Worm (Caenorhabditis elegans) whole organism, L4/young adult: ENCODE measurements around the gene hlh-8.

ENCODE experiments used
- W03F9.2 ChIP-seq: fragments of 150-350 bp; optimal IDR thresholded peaks from 2 replicates; lab custom pipeline; 2014; ENCODE audit warnings: missing biosample characterization, missing genetic modification characterization
- dao-5 ChIP-seq: sonication (generic microtip); optimal IDR thresholded peaks from 2 replicates; lab custom pipeline; 2016; ENCODE audit warnings: missing genotype, missing genetic modification characterization, moderate library complexity, missing compliant biosample characterization
- him-1 ChIP-seq: sonication (generic microtip); optimal IDR thresholded peaks from 2 replicates; lab custom pipeline; 2016; ENCODE audit warnings: missing genotype, missing genetic modification reagents, missing genetic modification characterization, missing compliant biosample characterization

Gene hlh-8

DNA sequence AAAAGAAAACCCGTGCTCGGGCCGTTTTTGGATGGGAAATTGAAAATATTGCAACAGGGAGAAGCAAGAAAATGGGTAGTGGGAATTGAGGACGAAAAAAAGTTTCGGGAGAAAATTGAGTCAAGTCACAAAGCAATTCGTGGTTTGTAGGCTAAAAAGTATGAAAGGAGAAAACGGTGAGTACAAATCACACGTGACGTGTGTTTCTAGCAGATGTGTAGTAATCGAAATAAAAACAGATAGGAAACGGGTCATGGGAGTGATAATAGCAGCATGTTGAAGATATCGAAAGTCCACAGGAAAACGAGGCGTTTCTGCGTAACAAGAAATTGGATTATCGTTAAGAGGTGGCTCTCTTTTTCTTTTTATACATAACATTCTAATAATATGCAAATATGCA, 26.3 kb upstream of the hlh-8 start:
- TF ChIP-seq W03F9.2, result no peak
- no peak for TF ChIP-seq dao-5 (tag; lab: Kevin White, UChicago)
- TF ChIP-seq him-1 (tag; lab: Kevin White, UChicago), result no peak

DNA sequence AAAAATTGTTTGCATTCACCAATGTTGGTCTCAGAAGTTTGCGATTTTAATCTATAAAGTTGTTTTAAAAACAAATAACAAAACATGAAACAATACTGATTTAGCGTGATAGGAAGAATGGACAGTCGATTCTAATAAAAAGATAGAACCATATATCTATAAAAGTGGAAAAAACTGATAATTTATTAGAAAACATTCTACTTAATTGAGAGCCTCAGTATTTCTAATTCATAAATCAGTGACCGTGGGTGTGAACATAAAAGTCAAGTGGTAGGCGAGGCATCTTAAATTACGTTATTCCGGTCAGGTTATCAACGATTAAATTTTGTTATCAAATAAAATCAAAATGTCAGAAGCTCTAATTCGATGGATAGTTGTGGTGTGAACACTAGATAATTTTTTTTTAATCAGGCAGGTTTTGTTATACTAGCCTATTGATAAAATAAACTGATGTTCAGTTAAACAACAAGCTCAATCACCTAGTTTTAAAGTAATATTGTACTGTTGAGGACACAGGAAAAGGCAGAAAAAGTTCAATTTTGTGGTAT, 17.4 kb upstream of the hlh-8 start, which contains the start of gene catp-5:
TSS of gene catp-5 (minus strand) at position 51 of the 548 bp plus-strand sequence.
- no peak for TF ChIP-seq him-1 (tag; lab: Kevin White, UChicago)
- TF ChIP-seq W03F9.2, result no peak
- TF ChIP-seq dao-5 (tag; lab: Kevin White, UChicago), result no peak

DNA sequence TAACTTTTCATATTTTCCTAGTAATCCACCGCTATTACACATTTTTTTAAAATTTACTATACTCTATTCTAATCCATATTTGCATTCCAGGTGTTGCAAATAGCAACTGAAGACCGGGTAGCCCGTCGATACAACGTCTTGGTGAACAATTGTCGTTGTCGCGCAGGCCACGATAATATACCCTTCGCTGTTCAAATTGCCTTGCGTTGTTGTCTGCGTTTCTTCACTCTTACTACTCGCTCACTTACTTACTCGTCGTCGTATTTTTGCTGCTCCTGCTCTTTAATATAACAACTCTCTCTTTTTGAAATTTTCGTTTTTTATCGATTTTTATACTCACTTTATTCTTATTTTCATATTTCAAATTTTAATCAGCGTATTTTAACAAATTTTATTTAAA, 12.4 kb upstream of the hlh-8 start, which contains the start of gene K07E3.2:
TSS of gene K07E3.2 (plus strand) at position 400 of the 400 bp plus-strand sequence.
- TF ChIP-seq W03F9.2, result no peak
- TF ChIP-seq dao-5 (tag; lab: Kevin White, UChicago), result no peak
- TF ChIP-seq him-1 (tag; lab: Kevin White, UChicago), result no peak

DNA sequence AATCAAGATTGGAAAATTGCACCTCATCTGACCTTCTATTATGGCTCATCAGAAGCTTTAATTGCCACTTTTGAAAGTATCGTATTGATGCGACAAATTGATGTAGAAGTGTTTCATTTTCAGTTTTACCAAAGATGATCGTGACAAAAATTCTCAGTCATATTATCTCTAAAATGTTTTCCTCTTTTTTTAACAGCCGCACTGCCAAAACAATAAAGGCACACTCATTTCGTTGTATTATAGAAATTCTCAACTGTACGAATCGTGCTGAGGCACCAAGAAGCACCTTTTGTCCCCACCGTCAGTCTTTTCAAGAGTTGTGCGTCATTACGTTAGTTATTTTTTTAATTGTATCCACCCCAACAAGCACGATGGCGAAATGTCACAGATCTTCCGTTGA, 8.3 kb upstream of the hlh-8 start, which contains the start of gene K07E3.9:
TSS of gene K07E3.9 (plus strand) at position 301 of the 400 bp plus-strand sequence.
- no peak for TF ChIP-seq him-1 (tag; lab: Kevin White, UChicago)
- no peak for TF ChIP-seq dao-5 (tag; lab: Kevin White, UChicago)
- TF ChIP-seq W03F9.2, result no peak

DNA sequence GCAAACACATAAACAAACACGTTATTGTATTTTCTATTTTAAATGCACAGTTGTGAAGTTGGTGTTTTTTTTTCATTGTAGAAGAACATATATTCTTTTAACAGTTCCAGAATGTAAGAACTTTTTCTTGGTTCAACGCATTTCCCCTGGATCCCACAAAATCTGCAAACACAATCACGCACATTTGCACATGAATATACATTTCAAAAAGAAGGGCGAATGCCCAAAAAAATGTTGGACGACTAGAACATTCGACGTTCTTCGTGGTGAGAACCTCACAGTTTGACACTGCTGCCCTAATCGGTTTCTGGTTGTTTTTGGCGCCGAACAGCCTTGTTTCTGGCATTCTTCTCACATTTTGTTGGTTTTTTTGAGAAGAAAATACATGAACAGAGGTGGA, 6.7 kb upstream of the hlh-8 start:
- peak; percentile 24 for TF ChIP-seq W03F9.2
- no peak for TF ChIP-seq him-1 (tag; lab: Kevin White, UChicago)

DNA sequence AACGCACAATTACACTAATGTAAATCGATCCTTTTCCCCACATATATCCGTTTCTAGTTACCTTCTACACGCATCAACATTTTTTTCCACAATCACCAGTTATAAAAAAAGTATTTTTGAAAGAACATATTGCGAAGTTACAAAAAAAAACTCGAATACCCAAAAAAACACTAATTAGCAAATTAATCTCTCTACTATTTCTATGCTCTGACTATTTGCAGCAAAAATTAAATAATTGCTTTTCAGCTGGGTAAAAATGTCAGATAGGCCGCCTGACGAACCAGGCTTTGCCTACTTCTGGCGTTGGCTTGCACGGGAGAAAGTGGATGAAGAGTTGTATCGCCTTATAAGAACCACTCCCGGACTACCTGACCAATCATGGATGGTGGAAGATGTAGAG, 6.1 kb upstream of the hlh-8 start, which contains the start of gene K07E3.1:
TSS of gene K07E3.1 (plus strand) at position 247 of the 400 bp plus-strand sequence.
- TF ChIP-seq dao-5 (tag; lab: Kevin White, UChicago) (no peak), him-1 (tag; lab: Kevin White, UChicago) (no peak), W03F9.2 (no peak)

DNA sequence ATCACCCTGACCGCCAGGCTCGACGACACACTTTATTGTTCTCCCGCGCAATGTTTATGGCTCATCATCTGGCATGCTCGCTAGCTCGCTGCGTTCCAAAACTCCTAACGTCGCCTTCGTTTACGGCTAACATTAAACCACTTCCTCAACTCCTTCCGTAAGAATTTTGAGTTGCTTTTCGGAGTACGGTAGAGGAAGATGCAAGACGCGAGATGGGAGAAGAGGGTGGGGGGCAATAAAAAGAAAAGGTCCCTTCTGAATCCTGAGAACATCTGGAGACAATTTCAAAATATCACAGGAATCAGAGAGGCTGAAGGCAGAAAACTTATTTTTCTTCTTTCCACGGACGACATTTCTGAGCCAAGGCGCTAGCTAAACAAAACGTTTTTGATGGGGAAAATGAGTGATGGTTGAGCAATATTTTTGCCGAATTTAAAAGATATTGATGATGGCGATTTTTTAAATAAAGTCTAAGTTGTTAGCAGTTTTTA, 1.6 kb downstream of the hlh-8 start:
- TF ChIP-seq W03F9.2 (no peak), dao-5 (tag; lab: Kevin White, UChicago) (no peak), him-1 (tag; lab: Kevin White, UChicago) (no peak)

DNA sequence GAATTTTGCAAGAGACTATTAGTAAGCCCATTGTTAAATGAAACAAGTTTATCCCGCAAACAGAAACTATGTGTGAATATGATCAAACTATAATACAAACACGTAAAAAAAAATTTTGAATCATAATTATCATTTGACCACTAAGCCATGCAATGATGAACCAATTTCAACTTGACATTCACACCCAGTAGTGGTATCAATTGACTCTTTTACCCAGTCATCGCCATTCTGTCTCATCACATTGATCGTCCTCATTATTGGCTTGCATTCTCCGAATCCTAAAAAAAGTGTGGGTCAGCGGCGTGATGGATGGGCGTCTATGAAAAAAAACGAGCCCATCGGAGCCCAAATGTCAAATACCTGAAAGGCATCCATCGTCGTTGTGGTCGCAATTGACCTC, 4.0 kb downstream of the hlh-8 start:
- no peak for TF ChIP-seq W03F9.2
- no peak for TF ChIP-seq dao-5 (tag; lab: Kevin White, UChicago)
- no peak for TF ChIP-seq him-1 (tag; lab: Kevin White, UChicago)

DNA sequence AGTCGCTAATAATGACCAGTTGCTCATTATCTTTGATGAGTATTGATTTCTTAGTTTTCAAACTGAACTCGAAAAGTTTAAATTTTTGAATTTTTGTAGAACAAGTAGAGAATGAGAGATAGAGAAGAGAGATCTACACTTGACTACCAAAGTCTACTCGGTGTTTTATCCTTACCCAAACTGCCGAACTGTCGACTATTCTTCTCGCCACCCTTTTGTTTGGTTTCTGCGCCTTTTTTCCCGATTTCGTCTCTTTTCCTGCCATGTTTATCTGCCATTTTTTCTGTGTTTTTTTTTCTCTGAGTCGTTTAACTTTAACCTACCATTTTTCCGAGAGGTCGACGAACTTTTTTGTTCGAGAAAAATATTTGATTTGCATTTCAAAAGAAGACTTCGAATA, 6.9 kb downstream of the hlh-8 start, which contains the start of gene C02B8.12:
TSS of gene C02B8.12 (minus strand) at position 175 of the 400 bp plus-strand sequence.
- no peak for TF ChIP-seq W03F9.2

DNA sequence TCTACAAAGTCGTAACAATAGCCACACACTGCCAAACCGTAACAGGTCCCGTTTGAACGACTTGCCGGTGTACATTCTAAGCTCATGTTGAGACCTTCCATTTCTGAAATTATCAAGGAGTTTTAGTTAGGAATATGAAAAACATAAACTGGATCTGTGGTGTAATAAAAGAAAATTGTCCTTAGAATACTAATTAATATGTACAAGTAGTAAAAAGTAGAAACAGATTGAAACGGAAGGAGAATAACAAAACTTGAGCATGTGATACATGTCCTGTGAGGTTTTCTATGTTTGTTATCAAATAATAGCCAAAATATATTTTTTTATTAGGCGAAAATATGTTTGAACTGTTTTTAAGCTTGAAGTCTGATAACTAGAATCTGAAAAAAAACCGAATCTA, 13.3 kb downstream of the hlh-8 start, which contains the start of gene frpr-1:
TSS of gene frpr-1 (minus strand) at position 101 of the 400 bp plus-strand sequence.
- TF ChIP-seq W03F9.2 (no peak), him-1 (tag; lab: Kevin White, UChicago) (no peak), dao-5 (tag; lab: Kevin White, UChicago) (no peak)

DNA sequence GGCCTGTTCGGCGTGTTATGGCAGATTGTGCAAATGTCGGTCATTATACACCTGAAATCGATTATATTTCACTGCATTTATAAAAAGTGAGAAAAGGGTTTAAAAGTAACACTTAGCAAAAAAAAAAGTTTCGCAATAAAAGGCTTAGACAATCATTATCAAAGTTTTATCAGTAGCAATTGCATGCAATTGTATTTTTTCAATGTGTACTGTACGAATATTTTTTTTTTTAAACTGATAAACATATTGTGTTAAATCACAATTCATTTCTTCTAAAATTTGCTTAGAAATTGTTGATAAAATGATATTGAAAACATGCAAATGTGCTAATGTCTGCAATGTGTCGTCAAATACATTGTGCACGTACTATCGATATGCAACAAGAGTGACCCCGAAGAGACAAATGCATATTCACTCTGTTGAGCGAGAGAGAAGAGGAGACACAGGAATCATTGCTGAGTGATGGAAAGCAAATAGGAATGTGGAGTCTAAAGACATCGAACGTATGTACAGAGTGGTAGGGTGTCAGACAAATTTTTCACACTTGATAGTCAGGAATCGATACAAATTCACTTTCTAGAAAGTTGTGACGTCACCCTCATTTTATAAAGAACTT, 20.1 kb downstream of the hlh-8 start, which contains the start of gene C02B8.6:
TSS of gene C02B8.6 (minus strand) at position 51 of the 616 bp plus-strand sequence.
- TF ChIP-seq W03F9.2 (peak; percentile 48), dao-5 (tag; lab: Kevin White, UChicago) (no peak)

DNA sequence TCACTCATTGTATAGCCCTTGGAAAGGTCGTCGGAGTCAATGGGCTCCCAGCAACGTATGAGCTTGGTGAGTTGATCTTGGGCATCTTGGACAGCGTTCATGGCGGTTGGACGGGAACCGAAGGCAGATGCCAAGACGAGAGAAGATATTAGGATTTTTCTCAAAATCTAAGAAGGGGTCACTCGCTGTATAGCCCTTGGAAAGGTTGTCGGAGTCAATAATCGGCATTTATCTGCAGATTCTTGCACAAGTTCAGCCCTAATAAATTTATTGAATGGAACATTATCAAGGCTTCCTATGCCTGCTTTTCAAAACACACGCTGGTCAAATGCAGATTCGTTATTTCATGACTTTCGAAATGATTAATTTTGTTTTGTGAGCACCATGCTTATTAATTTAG, 21.5 kb downstream of the hlh-8 start, which contains the start of gene C02B8.7:
TSS of gene C02B8.7 (minus strand) at position 101 of the 400 bp plus-strand sequence.
- TF ChIP-seq dao-5 (tag; lab: Kevin White, UChicago) (no peak), W03F9.2 (no peak), him-1 (tag; lab: Kevin White, UChicago) (no peak)

DNA sequence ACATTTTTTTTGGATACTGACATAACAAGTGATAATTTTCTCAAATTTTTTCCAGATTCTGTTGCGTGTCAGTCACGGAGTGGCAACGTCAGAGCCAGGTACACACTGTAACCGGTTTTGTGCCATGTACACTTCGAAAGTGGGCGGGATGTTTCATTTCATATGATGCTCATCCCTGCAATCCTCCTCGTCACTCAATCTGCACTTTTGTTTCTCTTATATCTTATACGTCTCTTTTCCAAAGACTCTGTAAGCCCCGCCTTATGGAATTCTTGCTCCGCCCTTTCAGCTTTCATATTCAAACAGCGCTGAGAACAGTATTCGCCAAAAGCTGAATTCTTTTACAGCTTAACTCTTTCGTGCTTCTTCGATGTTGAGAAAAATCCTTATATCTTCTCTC, 22.9 kb downstream of the hlh-8 start, which contains the start of gene C02B8.3:
TSS of gene C02B8.3 (plus strand) at position 301 of the 400 bp plus-strand sequence.
- TF ChIP-seq him-1 (tag; lab: Kevin White, UChicago), result no peak
- no peak for TF ChIP-seq W03F9.2
- TF ChIP-seq dao-5 (tag; lab: Kevin White, UChicago), result no peak

DNA sequence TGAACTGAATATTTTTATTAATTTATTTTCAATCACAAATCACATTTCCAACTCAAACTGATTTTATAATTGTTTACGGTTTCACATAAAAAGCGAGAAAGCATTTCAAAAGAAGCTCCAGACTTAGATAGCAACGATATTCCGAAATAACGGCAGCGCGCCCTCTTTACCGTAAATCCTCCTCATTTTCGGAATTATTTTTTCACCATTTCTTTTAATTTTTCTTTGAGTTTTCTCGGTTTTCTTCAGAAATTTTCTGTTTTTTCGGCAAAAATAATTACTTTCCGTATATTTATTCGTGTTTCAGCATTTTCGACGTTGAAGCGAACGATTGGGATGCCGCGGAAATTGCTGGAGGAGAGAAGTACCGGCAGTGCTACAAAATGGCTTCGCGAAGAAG, 31.1 kb downstream of the hlh-8 start, which contains the start of gene C02B8.1:
TSS of gene C02B8.1 (plus strand) at position 301 of the 400 bp plus-strand sequence.
- TF ChIP-seq W03F9.2, result no peak
- no peak for TF ChIP-seq him-1 (tag; lab: Kevin White, UChicago)
- TF ChIP-seq dao-5 (tag; lab: Kevin White, UChicago), result no peak
